Worm (Caenorhabditis elegans): Measurements from ENCODE around the gene Y66D12A.30.

The Y66D12A.30 gene

DNA sequence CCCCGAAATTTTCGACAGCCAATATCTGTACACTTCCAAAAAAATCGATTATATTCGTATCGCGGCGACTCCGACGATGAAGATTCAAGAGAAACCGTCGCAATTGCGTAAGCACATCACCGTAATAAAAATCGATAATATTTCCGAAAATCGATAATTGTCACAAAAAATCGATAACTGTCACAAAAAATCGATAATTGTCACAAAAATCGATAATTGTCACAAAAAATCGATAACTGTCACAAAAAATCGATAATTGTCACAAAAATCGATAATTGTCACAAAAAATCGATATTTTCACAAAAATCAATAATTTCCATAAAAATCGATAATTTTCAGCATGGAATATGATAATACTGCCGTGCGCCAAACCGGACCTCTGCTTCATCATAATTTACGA lies 4.7 kb downstream of the Y66D12A.30 start:
- TF ChIP-seq T22C8.4 (GFP tag; IDR thresholded peaks at IDR 0.05) = peak; percentile 99

- TF ChIP-seq ref-1 (GFP tag; conservative IDR thresholded peaks at IDR 0.05) (no peak), T22C8.4 (GFP tag; IDR thresholded peaks at IDR 0.05) (peak; percentile 99)
Observed at ce11 chrIII:11614874-11615273, 5.2 kb downstream of the Y66D12A.30 start.

ce11 chrIII:11615802-11616201 lies 6.1 kb downstream of the Y66D12A.30 start:
- TF ChIP-seq cog-1 (tag; optimal IDR thresholded peaks at IDR 0.05) = no peak
- TF ChIP-seq ztf-29 (GFP tag; IDR thresholded peaks at IDR 0.05) = no peak
- TF ChIP-seq med-1 (GFP tag; optimal IDR thresholded peaks at IDR 0.05; ENCODE audit: insufficient read depth) = no peak
- no peak for TF ChIP-seq ztf-23 (GFP tag; IDR thresholded peaks at IDR 0.05)
- TF ChIP-seq ref-1 (GFP tag; conservative IDR thresholded peaks at IDR 0.05) = no peak
- TF ChIP-seq T22C8.4 (GFP tag; IDR thresholded peaks at IDR 0.05) = no peak
- no peak for TF ChIP-seq tab-1 (GFP tag; IDR thresholded peaks at IDR 0.05)
- TF ChIP-seq flt-1 (GFP tag; IDR thresholded peaks at IDR 0.05) = no peak
- no peak for TF ChIP-seq klf-2 (GFP tag; conservative IDR thresholded peaks at IDR 0.05)

DNA sequence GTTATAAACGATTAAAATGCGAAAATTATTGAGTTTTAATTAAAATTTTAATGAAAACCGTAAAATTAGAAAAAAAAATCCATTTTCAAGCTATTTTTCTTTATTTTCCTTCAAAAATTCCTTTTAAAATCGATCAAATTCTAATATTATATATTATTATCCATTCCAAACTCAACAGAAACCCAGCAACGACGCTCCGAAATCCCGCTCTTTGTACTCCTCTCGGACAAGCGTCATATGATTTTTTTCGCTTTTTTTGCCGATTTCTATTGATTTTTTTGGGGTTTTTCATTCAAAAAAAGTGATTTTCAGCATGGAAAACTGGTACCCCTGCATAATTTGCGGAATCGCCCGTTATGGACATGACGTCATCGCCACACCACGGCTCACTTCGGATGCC lies 6.8 kb downstream of the Y66D12A.30 start, which contains the start of gene ceh-91:
Gene ceh-91 (plus strand): TSS at position 301 of the 400 bp plus-strand sequence.
- TF ChIP-seq med-1 (GFP tag; optimal IDR thresholded peaks at IDR 0.05; ENCODE audit: insufficient read depth) (no peak), T22C8.4 (GFP tag; IDR thresholded peaks at IDR 0.05) (no peak), ztf-29 (GFP tag; IDR thresholded peaks at IDR 0.05) (no peak), ztf-23 (GFP tag; IDR thresholded peaks at IDR 0.05) (no peak), cog-1 (tag; optimal IDR thresholded peaks at IDR 0.05) (no peak), klf-2 (GFP tag; conservative IDR thresholded peaks at IDR 0.05) (no peak), tab-1 (GFP tag; IDR thresholded peaks at IDR 0.05) (no peak), ref-1 (GFP tag; conservative IDR thresholded peaks at IDR 0.05) (no peak), flt-1 (GFP tag; IDR thresholded peaks at IDR 0.05) (no peak)

- TF ChIP-seq tab-1 (GFP tag; IDR thresholded peaks at IDR 0.05) (no peak), ztf-29 (GFP tag; IDR thresholded peaks at IDR 0.05) (no peak), ztf-23 (GFP tag; IDR thresholded peaks at IDR 0.05) (no peak), T22C8.4 (GFP tag; IDR thresholded peaks at IDR 0.05) (no peak), flt-1 (GFP tag; IDR thresholded peaks at IDR 0.05) (no peak), ref-1 (GFP tag; conservative IDR thresholded peaks at IDR 0.05) (no peak), klf-2 (GFP tag; conservative IDR thresholded peaks at IDR 0.05) (no peak), med-1 (GFP tag; optimal IDR thresholded peaks at IDR 0.05; ENCODE audit: insufficient read depth) (no peak), cog-1 (tag; optimal IDR thresholded peaks at IDR 0.05) (no peak)
Observed at ce11 chrIII:11624838-11625292, 15.2 kb downstream of the Y66D12A.30 start, which contains the start of gene gly-8. Gene gly-8, plus strand, starts transcription at chrIII:11625242.

DNA sequence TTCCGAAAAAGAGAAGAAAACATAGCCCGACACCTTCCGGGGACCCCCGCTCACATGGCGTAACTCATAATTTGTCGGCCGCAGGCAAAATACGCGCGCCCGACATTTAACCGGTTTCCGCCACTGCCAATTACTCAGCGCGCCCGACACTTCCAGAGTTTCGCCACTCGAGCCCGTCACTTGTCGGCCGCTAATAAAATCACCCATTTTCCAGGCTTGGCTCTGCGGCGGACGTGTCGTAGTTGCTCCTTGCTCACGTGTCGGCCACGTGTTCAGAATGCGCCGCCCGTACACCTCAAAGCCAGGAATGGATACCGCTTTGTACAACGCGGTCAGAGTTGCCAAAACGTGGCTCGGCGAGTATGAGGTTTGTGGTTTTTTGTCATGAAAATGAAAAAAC lies 18.0 kb downstream of the Y66D12A.30 start:
- TF ChIP-seq flt-1 (GFP tag; IDR thresholded peaks at IDR 0.05) (no peak), cog-1 (tag; optimal IDR thresholded peaks at IDR 0.05) (no peak), ztf-29 (GFP tag; IDR thresholded peaks at IDR 0.05) (no peak), T22C8.4 (GFP tag; IDR thresholded peaks at IDR 0.05) (no peak), med-1 (GFP tag; optimal IDR thresholded peaks at IDR 0.05; ENCODE audit: insufficient read depth) (no peak)

DNA sequence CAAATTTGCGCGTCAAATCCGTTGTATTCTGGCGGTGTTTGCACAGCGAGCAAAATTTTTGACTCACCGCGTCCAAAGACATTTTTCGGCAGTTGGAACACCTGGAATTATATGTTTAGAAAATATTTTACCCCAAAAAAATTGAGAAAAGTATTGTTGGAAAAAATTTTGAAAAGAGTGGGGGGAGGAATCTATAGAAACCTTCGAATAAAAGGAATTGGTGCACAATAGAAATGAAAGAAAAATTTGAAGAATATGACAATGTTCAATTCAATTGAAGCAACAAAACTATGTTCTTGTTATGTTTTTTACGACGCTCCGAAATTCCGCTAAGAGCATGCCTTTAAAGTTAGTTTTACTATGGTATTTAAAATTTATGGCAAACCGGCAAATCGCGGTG lies 19.7 kb downstream of the Y66D12A.30 start, which contains the start of gene Y66A7A.7:
Gene Y66A7A.7 (minus strand): TSS at position 101 of the 400 bp plus-strand sequence.
- TF ChIP-seq ref-1 (GFP tag; conservative IDR thresholded peaks at IDR 0.05) (no peak), flt-1 (GFP tag; IDR thresholded peaks at IDR 0.05) (no peak), klf-2 (GFP tag; conservative IDR thresholded peaks at IDR 0.05) (no peak), T22C8.4 (GFP tag; IDR thresholded peaks at IDR 0.05) (no peak), ztf-29 (GFP tag; IDR thresholded peaks at IDR 0.05) (no peak), ztf-23 (GFP tag; IDR thresholded peaks at IDR 0.05) (no peak), med-1 (GFP tag; optimal IDR thresholded peaks at IDR 0.05; ENCODE audit: insufficient read depth) (no peak), tab-1 (GFP tag; IDR thresholded peaks at IDR 0.05) (no peak), cog-1 (tag; optimal IDR thresholded peaks at IDR 0.05) (no peak)

- TF ChIP-seq ref-1 (GFP tag; conservative IDR thresholded peaks at IDR 0.05) (no peak), ztf-29 (GFP tag; IDR thresholded peaks at IDR 0.05) (no peak), ztf-23 (GFP tag; IDR thresholded peaks at IDR 0.05) (no peak), med-1 (GFP tag; optimal IDR thresholded peaks at IDR 0.05; ENCODE audit: insufficient read depth) (no peak), cog-1 (tag; optimal IDR thresholded peaks at IDR 0.05) (no peak), tab-1 (GFP tag; IDR thresholded peaks at IDR 0.05) (no peak), flt-1 (GFP tag; IDR thresholded peaks at IDR 0.05) (no peak), klf-2 (GFP tag; conservative IDR thresholded peaks at IDR 0.05) (no peak), T22C8.4 (GFP tag; IDR thresholded peaks at IDR 0.05) (no peak)
Observed at ce11 chrIII:11631111-11631510, 21.4 kb downstream of the Y66D12A.30 start.

DNA sequence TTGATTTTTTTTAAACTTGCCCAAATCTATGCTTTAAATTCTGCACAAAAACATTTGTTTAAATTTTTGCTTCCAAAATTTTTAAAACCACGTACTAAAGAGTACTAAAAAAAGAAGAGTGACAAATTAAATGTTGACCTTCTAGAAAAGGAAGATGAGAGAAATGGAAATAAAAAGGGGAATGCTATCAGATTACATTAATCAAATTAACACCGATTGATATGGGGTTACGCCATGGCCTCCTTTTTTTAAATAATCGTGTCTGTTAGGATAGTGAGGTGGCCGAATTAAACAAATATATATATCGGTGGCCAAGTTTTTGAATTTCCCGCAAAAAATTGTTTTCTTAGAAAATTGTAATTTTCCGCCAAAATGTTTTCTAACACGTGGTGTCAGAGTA lies 22.7 kb downstream of the Y66D12A.30 start:
- no peak for TF ChIP-seq cog-1 (tag; optimal IDR thresholded peaks at IDR 0.05)
- TF ChIP-seq ref-1 (GFP tag; conservative IDR thresholded peaks at IDR 0.05) = no peak
- no peak for TF ChIP-seq ztf-29 (GFP tag; IDR thresholded peaks at IDR 0.05)
- no peak for TF ChIP-seq klf-2 (GFP tag; conservative IDR thresholded peaks at IDR 0.05)
- no peak for TF ChIP-seq T22C8.4 (GFP tag; IDR thresholded peaks at IDR 0.05)
- TF ChIP-seq med-1 (GFP tag; optimal IDR thresholded peaks at IDR 0.05; ENCODE audit: insufficient read depth) = no peak
- no peak for TF ChIP-seq flt-1 (GFP tag; IDR thresholded peaks at IDR 0.05)
- TF ChIP-seq tab-1 (GFP tag; IDR thresholded peaks at IDR 0.05) = no peak
- no peak for TF ChIP-seq ztf-23 (GFP tag; IDR thresholded peaks at IDR 0.05)

- no peak for TF ChIP-seq ztf-23 (GFP tag; IDR thresholded peaks at IDR 0.05)
Observed at ce11 chrIII:11633444-11633843, 23.8 kb downstream of the Y66D12A.30 start.

DNA sequence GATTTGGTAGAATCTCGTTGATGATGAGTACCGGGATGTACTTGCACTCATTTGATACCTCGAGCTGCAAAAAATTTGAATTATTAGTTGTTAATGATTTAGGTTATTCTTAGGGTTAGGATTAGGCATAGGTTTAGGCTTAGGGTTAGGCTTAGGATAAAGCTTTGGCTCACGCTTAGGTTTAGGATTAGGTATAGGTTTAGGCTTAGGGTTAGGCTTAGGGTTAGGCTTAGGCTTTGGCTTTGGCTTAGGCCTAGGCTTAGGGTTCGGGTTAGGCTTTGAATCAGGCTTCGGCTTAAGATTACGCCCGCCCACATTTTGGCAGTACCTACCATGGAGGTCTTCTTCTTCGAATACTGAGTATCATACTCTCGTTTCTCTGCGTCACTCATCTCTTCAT lies 25.3 kb downstream of the Y66D12A.30 start:
- TF ChIP-seq klf-2 (GFP tag; conservative IDR thresholded peaks at IDR 0.05) (no peak), flt-1 (GFP tag; IDR thresholded peaks at IDR 0.05) (no peak), ztf-23 (GFP tag; IDR thresholded peaks at IDR 0.05) (no peak), ztf-29 (GFP tag; IDR thresholded peaks at IDR 0.05) (no peak), ref-1 (GFP tag; conservative IDR thresholded peaks at IDR 0.05) (no peak), cog-1 (tag; optimal IDR thresholded peaks at IDR 0.05) (no peak), tab-1 (GFP tag; IDR thresholded peaks at IDR 0.05) (no peak), med-1 (GFP tag; optimal IDR thresholded peaks at IDR 0.05; ENCODE audit: insufficient read depth) (no peak), T22C8.4 (GFP tag; IDR thresholded peaks at IDR 0.05) (no peak)
